Fruit fly (Drosophila melanogaster) whole organism, embryonic: ENCODE data around the gene GluProRS.

ENCODE experiments used
- Awh ChIP-seq: fragments of 200-800 bp; sonication (Bioruptor generic); IDR thresholded peaks from 2 replicates; pipeline ENCODE4, ENCODE4 v1.3.6; 2022; ENCODE audit warnings: missing biosample characterization, missing genetic modification characterization
- Blimp-1 ChIP-seq: fragments of 200-800 bp; sonication (Bioruptor generic); optimal IDR thresholded peaks from 3 replicates; lab custom pipeline; 2018; ENCODE audit warnings: missing biosample characterization, missing genetic modification characterization, mild to moderate bottlenecking, moderate library complexity, missing genetic modification reagents
- C15 ChIP-seq: fragments of 200-800 bp; sonication (Bioruptor generic); IDR thresholded peaks from 3 replicates; pipeline ENCODE4 v1.3.6; 2022; ENCODE audit warnings: missing biosample characterization, missing genetic modification characterization
- CG10321 ChIP-seq: fragments of 200-800 bp; sonication (Bioruptor generic); IDR thresholded peaks from 2 replicates; pipeline ENCODE4 v1.3.6; 2022; ENCODE audit warnings: missing biosample characterization, missing genetic modification characterization
- CG12391 ChIP-seq: fragments of 200-800 bp; sonication (Bioruptor generic); optimal IDR thresholded peaks from 3 replicates; lab custom pipeline; 2018; ENCODE audit warnings: missing biosample characterization, mild to moderate bottlenecking, missing genetic modification characterization, moderate library complexity
- CG13287 ChIP-seq: fragments of 200-800 bp; sonication (Bioruptor generic); IDR thresholded peaks from 2 replicates; pipeline ENCODE4 v1.3.6; 2022; ENCODE audit warnings: missing biosample characterization, missing genetic modification characterization; ENCODE audit not compliant: partially characterized antibody
- CG15479 ChIP-seq: fragments of 200-800 bp; sonication (Bioruptor generic); optimal IDR thresholded peaks from 3 replicates; lab custom pipeline; 2019; ENCODE audit warnings: missing biosample characterization, mild to moderate bottlenecking, missing genetic modification characterization, moderate library complexity
- CG15696 ChIP-seq: fragments of 200-800 bp; sonication (Bioruptor generic); optimal IDR thresholded peaks from 2 replicates; lab custom pipeline; 2019; ENCODE audit warnings: missing biosample characterization, mild to moderate bottlenecking, missing genetic modification characterization, moderate library complexity
- CG17186 ChIP-seq: fragments of 200-800 bp; sonication (Bioruptor generic); optimal IDR thresholded peaks from 3 replicates; lab custom pipeline; 2017; ENCODE audit warnings: missing biosample characterization, missing genetic modification reagents, missing genetic modification characterization
- CG17328 ChIP-seq: fragments of 200-800 bp; sonication (Bioruptor generic); IDR thresholded peaks from 2 replicates; pipeline ENCODE4 v1.3.6; 2022; ENCODE audit warnings: missing biosample characterization, missing genetic modification characterization
- CG17829 ChIP-seq: fragments of 200-800 bp; optimal IDR thresholded peaks from 2 replicates; lab custom pipeline; 2019; ENCODE audit warnings: missing biosample characterization, mild to moderate bottlenecking, missing genetic modification characterization, moderate library complexity
- CG18476 ChIP-seq: fragments of 200-800 bp; sonication (Bioruptor generic); optimal IDR thresholded peaks from 2 replicates; lab custom pipeline; 2016; ENCODE audit warnings: missing biosample characterization, mild to moderate bottlenecking, missing genetic modification characterization
- CG2199 ChIP-seq: fragments of 200-800 bp; sonication (Bioruptor generic); IDR thresholded peaks from 3 replicates; pipeline ENCODE4 v1.3.6; 2022; ENCODE audit warnings: missing biosample characterization, missing genetic modification characterization
- CG2889 ChIP-seq: fragments of 200-800 bp; sonication (Bioruptor generic); IDR thresholded peaks from 3 replicates; pipeline ENCODE4 v1.3.6; 2022; ENCODE audit warnings: missing biosample characterization, missing genetic modification characterization
- CG34376 ChIP-seq: fragments of 200-800 bp; sonication (Bioruptor generic); optimal IDR thresholded peaks from 2 replicates; lab custom pipeline; 2018; ENCODE audit warnings: missing biosample characterization, mild to moderate bottlenecking, missing genetic modification characterization
- CG3847 ChIP-seq: fragments of 200-800 bp; sonication (Bioruptor generic); IDR thresholded peaks from 2 replicates; pipeline ENCODE4 v1.3.6; 2022; ENCODE audit warnings: missing biosample characterization, missing genetic modification characterization
- CG7839 ChIP-seq: fragments of 200-800 bp; sonication (Bioruptor generic); optimal IDR thresholded peaks from 3 replicates; lab custom pipeline; 2018; ENCODE audit warnings: missing biosample characterization, mild to moderate bottlenecking, missing genetic modification characterization, moderate library complexity
- CkIIα-i1 ChIP-seq: fragments of 200-800 bp; sonication (Bioruptor generic); IDR thresholded peaks from 2 replicates; pipeline ENCODE4 v1.3.6; 2022; ENCODE audit warnings: missing biosample characterization, missing genetic modification characterization
- Dbx ChIP-seq: fragments of 200-800 bp; sonication (Bioruptor generic); IDR thresholded peaks from 3 replicates; pipeline ENCODE4 v1.3.6; 2022; ENCODE audit warnings: missing biosample characterization, missing genetic modification characterization
- Dfd ChIP-seq, 2 experiments: fragments of >200 bp; optimal IDR thresholded peaks; 2 replicates each; lab custom pipeline; 2017; ENCODE audit warnings: missing biosample characterization in 2 of 2, missing genetic modification characterization in 2 of 2
- Dll ChIP-seq: fragments of 200-800 bp; sonication (Bioruptor generic); IDR thresholded peaks from 4 replicates; pipeline ENCODE4 v1.3.6; 2022; ENCODE audit warnings: missing biosample characterization, missing genetic modification characterization; ENCODE audit not compliant: partially characterized antibody
- Doc3 ChIP-seq: fragments of 200-800 bp; sonication (Bioruptor generic); IDR thresholded peaks from 3 replicates; pipeline ENCODE4 v1.3.6; 2022; ENCODE audit warnings: missing biosample characterization, missing genetic modification characterization; ENCODE audit not compliant: partially characterized antibody
- E2f1 ChIP-seq: fragments of 200-800 bp; sonication (Bioruptor generic); IDR thresholded peaks from 2 replicates; pipeline ENCODE4 v1.3.6; 2022; ENCODE audit warnings: missing biosample characterization, missing genetic modification characterization
- Gsc ChIP-seq: fragments of 200-800 bp; sonication (Bioruptor generic); IDR thresholded peaks from 2 replicates; pipeline ENCODE4 v1.3.6; 2022; ENCODE audit warnings: missing biosample characterization, missing genetic modification characterization
- HLHmδ ChIP-seq: fragments of 200-800 bp; sonication (Bioruptor generic); optimal IDR thresholded peaks from 2 replicates; lab custom pipeline; 2018; ENCODE audit warnings: missing biosample characterization, mild to moderate bottlenecking, missing genetic modification characterization, moderate library complexity
- Hr78 ChIP-seq, 2 experiments: fragments of 200-800 bp in 1 of 2; fragments of >200 bp in 1 of 2; sonication (Bioruptor generic) in 1 of 2; optimal IDR thresholded peaks; 2 replicates each; lab custom pipeline; 2017 to 2019; ENCODE audit warnings: missing biosample characterization in 2 of 2, missing genetic modification characterization in 2 of 2, mild to moderate bottlenecking in 1 of 2, moderate library complexity in 1 of 2
- Max ChIP-seq: fragments of 200-800 bp; sonication (Bioruptor generic); optimal IDR thresholded peaks from 2 replicates; lab custom pipeline; 2016; ENCODE audit warnings: missing biosample characterization, mild to moderate bottlenecking, missing genetic modification characterization
- Nf-YC ChIP-seq: fragments of 200-800 bp; optimal IDR thresholded peaks from 3 replicates; lab custom pipeline; 2019; ENCODE audit warnings: missing biosample characterization, mild to moderate bottlenecking, missing genetic modification characterization, moderate library complexity
- Optix ChIP-seq: fragments of 200-800 bp; sonication (Bioruptor generic); IDR thresholded peaks from 3 replicates; pipeline ENCODE4 v1.3.6; 2022; ENCODE audit warnings: missing biosample characterization, missing genetic modification characterization
- Ravus ChIP-seq: fragments of 200-800 bp; sonication (Bioruptor generic); IDR thresholded peaks from 2 replicates; pipeline ENCODE4 v1.3.6; 2022; ENCODE audit warnings: missing biosample characterization, missing genetic modification characterization
- Side ChIP-seq: fragments of 200-800 bp; sonication (Bioruptor generic); optimal IDR thresholded peaks from 2 replicates; lab custom pipeline; 2016; ENCODE audit warnings: missing biosample characterization, missing genetic modification characterization
- Xrp1 ChIP-seq: fragments of 200-800 bp; sonication (Bioruptor generic); IDR thresholded peaks from 2 replicates; pipeline ENCODE4 v1.3.6; 2022; ENCODE audit warnings: missing biosample characterization, missing genetic modification characterization
- bowl ChIP-seq: fragments of 200-800 bp; sonication (Bioruptor generic); IDR thresholded peaks from 2 replicates; pipeline ENCODE4 v1.3.6; 2022; ENCODE audit warnings: missing biosample characterization, missing genetic modification characterization
- caup ChIP-seq: fragments of 200-800 bp; sonication (Bioruptor generic); optimal IDR thresholded peaks from 3 replicates; lab custom pipeline; 2017; ENCODE audit warnings: missing biosample characterization, mild to moderate bottlenecking, missing genetic modification characterization, moderate library complexity; ENCODE audit not compliant: severe bottlenecking
- dimm ChIP-seq: fragments of 200-800 bp; sonication (Bioruptor generic); IDR thresholded peaks from 2 replicates; pipeline ENCODE4 v1.3.6; 2022; ENCODE audit warnings: missing biosample characterization, missing genetic modification characterization
- eyg ChIP-seq: fragments of 200-800 bp; sonication (Bioruptor generic); optimal IDR thresholded peaks from 3 replicates; lab custom pipeline; 2016; ENCODE audit warnings: missing biosample characterization, missing genetic modification characterization
- gfzf ChIP-seq: fragments of 200-800 bp; sonication (Bioruptor generic); optimal IDR thresholded peaks from 2 replicates; lab custom pipeline; 2016; ENCODE audit warnings: missing biosample characterization, mild to moderate bottlenecking, missing genetic modification characterization, moderate library complexity
- kni ChIP-seq: fragments of 200-800 bp; sonication (Bioruptor generic); optimal IDR thresholded peaks from 3 replicates; lab custom pipeline; 2017; ENCODE audit warnings: mild to moderate bottlenecking, missing biosample characterization, missing genetic modification reagents, missing genetic modification characterization
- lab ChIP-seq: fragments of 200-800 bp; sonication (Bioruptor generic); optimal IDR thresholded peaks from 3 replicates; lab custom pipeline; 2017; ENCODE audit warnings: missing biosample characterization, missing genetic modification characterization, mild to moderate bottlenecking, moderate library complexity, missing genetic modification reagents
- lbe ChIP-seq: fragments of 200-800 bp; sonication (Bioruptor generic); optimal IDR thresholded peaks from 2 replicates; lab custom pipeline; 2016; ENCODE audit warnings: missing biosample characterization, mild to moderate bottlenecking, missing genetic modification characterization
- mld ChIP-seq: fragments of 200-800 bp; sonication (Bioruptor generic); IDR thresholded peaks from 3 replicates; pipeline ENCODE4 v1.3.6; 2022; ENCODE audit warnings: missing biosample characterization, missing genetic modification characterization; ENCODE audit not compliant: partially characterized antibody
- pb ChIP-seq: fragments of 200-800 bp; sonication (Bioruptor generic); optimal IDR thresholded peaks from 3 replicates; lab custom pipeline; 2016; ENCODE audit warnings: missing biosample characterization, missing genetic modification characterization
- run ChIP-seq: fragments of 200-800 bp; sonication (Bioruptor generic); optimal IDR thresholded peaks from 3 replicates; lab custom pipeline; 2018; ENCODE audit warnings: missing biosample characterization, mild to moderate bottlenecking, missing genetic modification characterization
- schlank ChIP-seq: fragments of 200-800 bp; sonication (Bioruptor generic); optimal IDR thresholded peaks from 2 replicates; lab custom pipeline; 2018; ENCODE audit warnings: missing biosample characterization, mild to moderate bottlenecking, missing genetic modification characterization
- slbo ChIP-seq: fragments of 200-800 bp; sonication (Bioruptor generic); IDR thresholded peaks from 2 replicates; pipeline ENCODE4 v1.3.6; 2022; ENCODE audit warnings: missing biosample characterization, missing genetic modification characterization
- tgo ChIP-seq: fragments of 200-800 bp; sonication (Bioruptor generic); IDR thresholded peaks from 3 replicates; pipeline ENCODE4 v1.3.6; 2022; ENCODE audit warnings: missing biosample characterization, missing genetic modification characterization
- vfl ChIP-seq: fragments of 200-800 bp; sonication (Bioruptor generic); optimal IDR thresholded peaks from 2 replicates; lab custom pipeline; 2016; ENCODE audit warnings: missing biosample characterization, missing genetic modification characterization

GluProRS gene

DNA sequence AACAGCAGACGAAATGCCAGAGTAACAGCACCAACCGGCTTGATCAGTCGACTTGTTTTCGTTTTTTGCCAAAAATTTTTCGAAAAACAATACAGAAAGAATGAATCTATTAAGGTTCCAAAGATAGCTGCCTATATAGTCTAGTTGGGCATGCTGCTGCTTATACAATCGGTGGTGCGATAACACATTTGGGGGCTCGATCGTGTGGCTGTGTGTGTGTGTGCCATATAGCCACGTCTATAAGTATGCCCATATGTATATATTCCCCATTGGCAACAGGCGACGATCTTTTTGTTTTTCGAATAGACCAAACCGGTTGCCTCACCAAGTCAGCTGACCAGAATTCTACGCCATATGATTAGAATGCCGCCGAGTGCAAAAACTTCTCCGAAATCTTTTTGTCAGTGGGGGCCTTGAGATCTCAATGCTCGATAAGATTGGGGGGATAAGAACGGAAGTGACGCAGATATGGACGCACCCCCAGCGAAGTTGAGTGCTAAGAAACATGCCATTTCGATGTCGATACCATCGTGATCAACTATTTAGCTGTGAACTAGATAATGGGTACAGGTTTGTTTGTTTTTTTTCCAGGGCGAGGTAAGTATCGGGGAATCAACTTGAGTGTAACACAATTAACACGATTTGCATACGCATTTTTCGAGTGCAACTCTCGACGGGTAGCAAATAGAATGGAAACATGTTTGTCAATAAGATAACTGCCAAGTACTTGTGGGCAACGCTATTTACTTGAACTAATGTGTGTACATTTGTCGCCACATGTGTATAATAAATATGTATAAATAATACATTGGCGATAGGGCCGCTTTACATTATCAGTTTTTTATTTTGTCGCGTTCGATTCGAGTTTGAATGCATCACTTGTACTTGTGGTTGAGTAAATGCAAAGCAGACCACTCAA, 18.0 kb downstream of the GluProRS start (continued):
- peak; percentile 71 for TF ChIP-seq run (tag; lab: Kevin White, UChicago)
- TF ChIP-seq mld (GFP tag; lab: Robert Waterston, UW), result no peak
- TF ChIP-seq Optix (GFP tag; lab: Robert Waterston, UW), result peak; percentile 54; the same call in 1 of the 3 replicates
- peak; percentile 95 for TF ChIP-seq Xrp1 (GFP tag; lab: Robert Waterston, UW)
- no peak for TF ChIP-seq pb (GFP tag; lab: Kevin White, UChicago)
- peak; percentile 98 for TF ChIP-seq kni (GFP tag; lab: Kevin White, UChicago)
- TF ChIP-seq Dfd (GFP tag; optimal IDR thresholded peaks at IDR 0.05; lab: Kevin White, UChicago), result no peak
- peak; percentile 88 for TF ChIP-seq caup (GFP tag; lab: Kevin White, UChicago)
- TF ChIP-seq Nf-YC (tag; lab: Kevin White, UChicago), result peak; percentile 40
- peak; percentile 43; the same call in 1 of the 3 replicates for TF ChIP-seq CG2889
- peak; percentile 89 for TF ChIP-seq HLHmδ (GFP tag; lab: Kevin White, UChicago)
- TF ChIP-seq Doc3 (GFP tag; lab: Robert Waterston, UW), result no peak
- peak; percentile 52; the same call in 1 of the 2 replicates for TF ChIP-seq CG10321
- TF ChIP-seq Dll (GFP tag; lab: Robert Waterston, UW), result no peak
- TF ChIP-seq lab (GFP tag; lab: Kevin White, UChicago), result peak; percentile 93
- peak; percentile 81 for TF ChIP-seq Dbx
- TF ChIP-seq vfl (GFP tag; lab: Kevin White, UChicago), result no peak
- peak; percentile 19; the same call in 1 of the 2 replicates for TF ChIP-seq CG3847 (GFP tag; lab: Robert Waterston, UW)
- TF ChIP-seq Hr78 (GFP tag; optimal IDR thresholded peaks at IDR 0.05; lab: Kevin White, UChicago), result peak in 1 of 2 experiments; percentile 59
- TF ChIP-seq tgo (GFP tag; lab: Robert Waterston, UW), result peak; percentile 49; the same call in 2 of the 3 replicates
- TF ChIP-seq CG12391, result peak; percentile 63
- TF ChIP-seq CG17186 (GFP tag; lab: Kevin White, UChicago), result peak; percentile 39
- peak; percentile 72 for TF ChIP-seq Side (GFP tag; lab: Kevin White, UChicago)
- peak; percentile 56 for TF ChIP-seq slbo (GFP tag; lab: Robert Waterston, UW)
- TF ChIP-seq Gsc (GFP tag; lab: Robert Waterston, UW), result no peak
- peak; percentile 12 for TF ChIP-seq eyg (GFP tag; lab: Kevin White, UChicago)
- peak; percentile 62; the same call in 1 of the 3 replicates for TF ChIP-seq C15 (GFP tag; lab: Robert Waterston, UW)
- no peak for TF ChIP-seq dimm
- TF ChIP-seq gfzf (GFP tag; lab: Kevin White, UChicago), result no peak
- TF ChIP-seq lbe (GFP tag; lab: Kevin White, UChicago), result no peak
- peak; percentile 72 for TF ChIP-seq CG34376 (GFP tag; lab: Kevin White, UChicago)
- peak; percentile 76; the same call in 1 of the 2 replicates for TF ChIP-seq E2f1 (GFP tag; lab: Robert Waterston, UW)
- peak; percentile 87 for TF ChIP-seq Blimp-1 (GFP tag; lab: Kevin White, UChicago)
- peak; percentile 69 for TF ChIP-seq CG15479 (GFP tag; lab: Kevin White, UChicago)
- peak; percentile 80 for TF ChIP-seq schlank
- TF ChIP-seq Max, result peak; percentile 84
- TF ChIP-seq CG15696, result peak; percentile 93
- peak; percentile 35; the same call in 1 of the 2 replicates for TF ChIP-seq CkIIα-i1
- TF ChIP-seq CG13287 (GFP tag; lab: Robert Waterston, UW), result no peak
- TF ChIP-seq CG7839 (tag; lab: Kevin White, UChicago), result peak; percentile 58
- TF ChIP-seq bowl (GFP tag; lab: Robert Waterston, UW), result peak; percentile 70; the same call in 1 of the 2 replicates
- TF ChIP-seq Awh (GFP tag; lab: Robert Waterston, UW), result peak; percentile 92
- TF ChIP-seq Ravus (GFP tag; lab: Robert Waterston, UW), result no peak; the same call in 1 of the 2 replicates
- no peak for TF ChIP-seq CG2199
- peak; percentile 80 for TF ChIP-seq CG17328
- TF ChIP-seq CG17829 (tag; lab: Kevin White, UChicago), result peak; percentile 52
- TF ChIP-seq CG18476 (GFP tag; lab: Kevin White, UChicago), result peak; percentile 85
